Fruit fly (Drosophila melanogaster): ENCODE measurements around the gene CG13630.
A peak's percentile ranks its signal among the peaks of the same experiment; 100 is the strongest.

The CG13630 gene

dm6 chr3R:24749055-24749992 lies 30.2 kb upstream of the CG13630 start, which contains the start of gene tld (continued):
- TF ChIP-seq salm (tag; optimal IDR thresholded peaks at IDR 0.05) (no peak), CG15479 (GFP tag; optimal IDR thresholded peaks at IDR 0.05) (peak; percentile 54), fd102C (GFP tag; optimal IDR thresholded peaks at IDR 0.05) (no peak), ab (GFP tag; optimal IDR thresholded peaks at IDR 0.05) (no peak), Med (GFP tag) (no peak), CG8944 (GFP tag; optimal IDR thresholded peaks at IDR 0.05) (no peak), mld (GFP tag; IDR thresholded peaks at IDR 0.05; ENCODE audit: partially characterized antibody) (no peak), CG2678 (tag; optimal IDR thresholded peaks at IDR 0.05) (no peak), Neu2 (GFP tag; optimal IDR thresholded peaks at IDR 0.05; ENCODE audit: borderline replicate concordance) (no peak), z (GFP tag; IDR thresholded peaks at IDR 0.05) (peak; percentile 54; the same call in 1 of the 3 replicates), chinmo (GFP tag; IDR thresholded peaks at IDR 0.05; ENCODE audit: partially characterized antibody) (no peak), Dek (tag; optimal IDR thresholded peaks at IDR 0.05) (no peak), gcm (GFP tag; optimal IDR thresholded peaks at IDR 0.05) (no peak), trem (tag; optimal IDR thresholded peaks at IDR 0.05) (no peak), zen (tag; optimal IDR thresholded peaks at IDR 0.05) (peak; percentile 91), sqz (GFP tag; optimal IDR thresholded peaks at IDR 0.05) (no peak), Mes4 (GFP tag; optimal IDR thresholded peaks at IDR 0.05) (no peak), CG1529 (GFP tag; optimal IDR thresholded peaks at IDR 0.05) (no peak), CG11560 (tag; IDR thresholded peaks at IDR 0.05) (no peak), lbe (GFP tag; optimal IDR thresholded peaks at IDR 0.05) (no peak), tll (GFP tag; optimal IDR thresholded peaks at IDR 0.05) (peak in 1 of 2 experiments; percentile 88), CG12744 (GFP tag; optimal IDR thresholded peaks at IDR 0.05) (no peak), CG7786 (GFP tag; optimal IDR thresholded peaks at IDR 0.05) (no peak)

dm6 chr3R:24727038-24727437 lies 7.9 kb upstream of the CG13630 start:
- 0 out of 4 replicates have a peak, but pooled peaks have one; percentile 10 for TF ChIP-seq chinmo (GFP tag; IDR thresholded peaks at IDR 0.05; ENCODE audit: partially characterized antibody)
- TF ChIP-seq h (optimal IDR thresholded peaks at IDR 0.05), result no peak

- TF ChIP-seq eve (GFP tag; optimal IDR thresholded peaks at IDR 0.05) (no peak), Bdp1 (GFP tag; optimal IDR thresholded peaks at IDR 0.05) (no peak), CG14050 (GFP tag; IDR thresholded peaks at IDR 0.05) (no peak), CG17802 (tag; optimal IDR thresholded peaks at IDR 0.05) (no peak), Hsf (GFP tag; optimal IDR thresholded peaks at IDR 0.05) (no peak), CG1603 (tag; optimal IDR thresholded peaks at IDR 0.05) (no peak), CG12744 (GFP tag; optimal IDR thresholded peaks at IDR 0.05) (no peak), CG15479 (GFP tag; optimal IDR thresholded peaks at IDR 0.05) (peak; percentile 69), twi (tag; optimal IDR thresholded peaks at IDR 0.05) (peak; percentile 28), CG11723 (GFP tag; optimal IDR thresholded peaks at IDR 0.05) (no peak), da (GFP tag; optimal IDR thresholded peaks at IDR 0.05) (no peak), Camta (GFP tag; optimal IDR thresholded peaks at IDR 0.05) (no peak), gt (GFP tag; IDR thresholded peaks at IDR 0.05) (no peak), disco-r (GFP tag; optimal IDR thresholded peaks at IDR 0.05) (no peak), zen (tag; optimal IDR thresholded peaks at IDR 0.05) (peak; percentile 89), CG6654 (GFP tag; optimal IDR thresholded peaks at IDR 0.05) (no peak), tll (GFP tag; optimal IDR thresholded peaks at IDR 0.05) (peak in 1 of 2 experiments; percentile 72), Dp (GFP tag; optimal IDR thresholded peaks at IDR 0.05) (no peak), CG30020 (tag; optimal IDR thresholded peaks at IDR 0.05) (no peak), Chrac-16 (GFP tag; optimal IDR thresholded peaks at IDR 0.05) (no peak), CG12299 (tag; optimal IDR thresholded peaks at IDR 0.05) (no peak), CG11696 (GFP tag; IDR thresholded peaks at IDR 0.05) (no peak), CG11093 (GFP tag; IDR thresholded peaks at IDR 0.05) (no peak), lmd (GFP tag; IDR thresholded peaks at IDR 0.05) (no peak), CG10209 (GFP tag; optimal IDR thresholded peaks at IDR 0.05) (no peak), yki (optimal IDR thresholded peaks at IDR 0.05) (no peak)
Observed at dm6 chr3R:24726347-24726891, 7.3 kb upstream of the CG13630 start.

Data from whole organism, embryonic.